Worm (Caenorhabditis elegans): ENCODE data around the gene ops-1.

Gene ops-1

DNA sequence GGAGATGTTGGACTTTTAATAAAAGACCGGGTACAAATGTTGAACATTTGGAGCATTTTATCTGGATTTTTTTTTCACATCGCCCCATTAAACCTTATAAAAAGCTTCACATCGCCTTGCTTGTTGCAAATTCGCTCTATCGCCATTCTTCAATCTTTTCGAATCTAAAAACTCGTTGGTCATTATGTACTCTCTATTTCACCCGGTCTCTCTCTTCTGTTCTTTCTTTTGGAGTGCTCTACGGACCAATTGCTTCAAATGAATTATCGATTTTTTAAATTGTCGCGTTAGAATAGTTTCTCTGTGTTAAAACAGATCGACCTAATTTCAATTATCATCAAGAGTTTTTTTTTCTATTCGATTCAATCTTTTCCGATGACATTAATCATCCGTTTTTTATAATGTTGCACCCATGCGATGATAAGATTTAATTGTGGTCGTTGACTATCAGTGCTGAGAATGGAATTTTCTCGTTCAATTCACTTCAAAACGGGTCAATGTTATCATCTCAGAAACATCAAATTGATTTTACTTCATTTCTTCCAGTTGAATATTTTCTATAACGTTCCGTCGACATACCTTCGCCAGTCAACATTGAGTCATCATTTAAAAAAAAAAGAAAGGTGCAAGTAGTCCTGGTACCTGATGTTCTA is 43.3 kb upstream of the ops-1 start:
- TF ChIP-seq ceh-18 (tag; optimal IDR thresholded peaks at IDR 0.05): no peak
- TF ChIP-seq ceh-48 (tag; optimal IDR thresholded peaks at IDR 0.05): peak; percentile 51
- peak; percentile 43 for TF ChIP-seq unc-42 (tag; optimal IDR thresholded peaks at IDR 0.05)
- TF ChIP-seq nfya-1 (tag; optimal IDR thresholded peaks at IDR 0.05): peak; percentile 22
- TF ChIP-seq ceh-31 (tag; optimal IDR thresholded peaks at IDR 0.05): peak; percentile 29

DNA sequence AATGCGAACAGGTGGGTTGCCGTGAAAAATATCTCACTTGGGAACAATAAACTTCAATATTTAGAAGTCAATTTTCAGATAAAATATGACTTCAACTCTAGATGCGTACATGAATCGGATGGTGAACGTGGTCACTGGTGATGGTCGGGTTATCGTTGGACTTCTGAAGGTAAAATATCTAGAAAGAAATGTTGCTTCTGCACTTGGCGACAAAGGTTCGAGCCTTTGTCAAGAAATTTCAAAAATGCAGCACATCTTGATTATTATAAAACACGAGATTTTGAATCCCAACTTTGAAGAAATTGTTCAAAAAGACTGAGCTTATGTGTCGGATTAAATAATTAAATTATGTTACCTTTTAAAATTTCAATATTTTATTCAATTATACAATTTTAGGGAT is 42.3 kb upstream of the ops-1 start, which contains the start of gene lsm-8:
Gene lsm-8 (plus strand): TSS at position 79 of the 400 bp plus-strand sequence.
- no peak for TF ChIP-seq nhr-11 (tag; optimal IDR thresholded peaks at IDR 0.05)
- no peak for TF ChIP-seq lim-6 (tag; optimal IDR thresholded peaks at IDR 0.05)
- TF ChIP-seq unc-42 (tag; optimal IDR thresholded peaks at IDR 0.05): no peak
- TF ChIP-seq F13H6.1 (tag; optimal IDR thresholded peaks at IDR 0.05): no peak
- no peak for TF ChIP-seq che-1 (tag; optimal IDR thresholded peaks at IDR 0.05)
- TF ChIP-seq unc-55 (GFP tag; optimal IDR thresholded peaks at IDR 0.05): no peak
- TF ChIP-seq zip-5 (tag; optimal IDR thresholded peaks at IDR 0.05): no peak
- no peak for TF ChIP-seq ref-2 (tag; optimal IDR thresholded peaks at IDR 0.05)
- TF ChIP-seq ttx-3 (tag; optimal IDR thresholded peaks at IDR 0.05): no peak
- TF ChIP-seq ets-4 (tag; optimal IDR thresholded peaks at IDR 0.05): no peak
- TF ChIP-seq ceh-19 (GFP tag; optimal IDR thresholded peaks at IDR 0.05): no peak
- no peak for TF ChIP-seq elt-4 (tag; optimal IDR thresholded peaks at IDR 0.05)
- TF ChIP-seq pqm-1 (tag; optimal IDR thresholded peaks at IDR 0.05): no peak
- TF ChIP-seq fkh-10 (GFP tag; optimal IDR thresholded peaks at IDR 0.05): no peak

DNA sequence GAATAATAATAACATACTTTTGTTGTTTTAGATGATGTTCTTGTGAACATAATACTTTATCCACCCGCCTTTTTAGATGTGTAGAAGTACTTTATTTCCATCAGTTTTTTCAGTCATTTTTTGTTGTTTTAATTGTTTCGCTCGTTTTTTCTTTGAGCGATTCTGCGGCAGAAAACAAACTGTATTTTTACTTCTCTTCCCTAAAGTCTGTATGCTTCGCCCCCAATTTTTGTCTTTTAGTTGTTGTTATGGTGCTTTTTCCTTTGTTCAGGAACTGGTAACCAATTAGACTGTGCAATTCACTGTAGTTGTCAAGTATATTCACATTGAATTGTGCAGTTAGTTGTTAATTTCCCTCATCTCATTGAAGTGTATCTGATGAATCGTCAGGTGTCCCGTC is 41.6 kb upstream of the ops-1 start:
- no peak for TF ChIP-seq ceh-19 (GFP tag; optimal IDR thresholded peaks at IDR 0.05)
- no peak for TF ChIP-seq ets-4 (tag; optimal IDR thresholded peaks at IDR 0.05)
- no peak for TF ChIP-seq rnt-1 (tag; optimal IDR thresholded peaks at IDR 0.05)
- no peak for TF ChIP-seq elt-2 (tag; optimal IDR thresholded peaks at IDR 0.05)
- no peak for TF ChIP-seq ceh-6 (GFP tag; optimal IDR thresholded peaks at IDR 0.05)
- TF ChIP-seq ceh-22 (tag; optimal IDR thresholded peaks at IDR 0.05): no peak
- TF ChIP-seq ceh-48 (tag; optimal IDR thresholded peaks at IDR 0.05): no peak
- no peak for TF ChIP-seq ztf-16 (tag; optimal IDR thresholded peaks at IDR 0.05)
- no peak for TF ChIP-seq che-1 (tag; optimal IDR thresholded peaks at IDR 0.05)
- no peak for TF ChIP-seq K02D7.2 (tag; optimal IDR thresholded peaks at IDR 0.05)
- no peak for TF ChIP-seq dve-1 (tag; optimal IDR thresholded peaks at IDR 0.05)
- no peak for TF ChIP-seq fkh-10 (GFP tag; optimal IDR thresholded peaks at IDR 0.05)
- no peak for TF ChIP-seq ceh-9 (tag; optimal IDR thresholded peaks at IDR 0.05)
- TF ChIP-seq odd-2 (tag; optimal IDR thresholded peaks at IDR 0.05): no peak
- TF ChIP-seq gmeb-2 (tag; optimal IDR thresholded peaks at IDR 0.05): no peak
- TF ChIP-seq ceh-45 (GFP tag; IDR thresholded peaks at IDR 0.05): no peak
- TF ChIP-seq Y22D7AL.16 (tag; optimal IDR thresholded peaks at IDR 0.05): no peak
- no peak for TF ChIP-seq pros-1 (tag; optimal IDR thresholded peaks at IDR 0.05)

DNA sequence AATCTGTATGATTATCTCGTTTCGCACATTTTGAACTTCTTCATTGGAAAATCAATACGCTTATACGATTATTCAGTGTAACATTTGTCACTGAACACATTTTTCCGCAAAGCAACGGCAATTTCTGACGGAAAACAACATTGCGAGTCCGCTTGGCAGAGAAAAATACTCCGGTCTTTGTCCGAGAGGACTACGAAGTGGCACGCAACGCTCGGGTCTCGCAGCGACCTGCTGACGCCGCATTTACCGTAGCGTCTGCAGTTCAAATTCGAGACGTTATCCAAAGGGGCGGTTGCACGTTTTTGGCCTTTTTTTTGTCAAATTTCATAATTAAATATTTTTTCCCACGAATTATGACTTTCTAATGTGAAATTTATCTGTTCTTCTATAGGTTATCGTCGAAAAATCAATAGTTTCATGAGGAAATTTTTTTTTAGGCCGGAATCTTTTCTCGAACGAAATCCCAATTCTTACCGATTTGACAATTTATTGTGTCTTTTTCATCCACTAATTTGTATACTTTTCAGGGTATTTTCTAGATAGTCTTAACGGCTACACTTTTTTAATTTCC is 39.6 kb upstream of the ops-1 start, which contains the start of gene sqd-1:
Gene sqd-1 (plus strand): TSS at position 521 of the 571 bp plus-strand sequence.
- TF ChIP-seq eyg-1 (tag; optimal IDR thresholded peaks at IDR 0.05) (no peak), ama-1 (optimal IDR thresholded peaks at IDR 0.05) (no peak), rnt-1 (tag; optimal IDR thresholded peaks at IDR 0.05) (peak; percentile 81), unc-55 (GFP tag; optimal IDR thresholded peaks at IDR 0.05) (peak; percentile 34), ahr-1 (tag; optimal IDR thresholded peaks at IDR 0.05) (no peak), ceh-19 (GFP tag; optimal IDR thresholded peaks at IDR 0.05) (peak; percentile 46), ceh-34 (tag; optimal IDR thresholded peaks at IDR 0.05) (peak; percentile 71), nfya-1 (tag; optimal IDR thresholded peaks at IDR 0.05) (peak; percentile 91), hlh-30 (tag; optimal IDR thresholded peaks at IDR 0.05; ENCODE audit: insufficient read depth) (peak; percentile 60), unc-3 (GFP tag; conservative IDR thresholded peaks at IDR 0.05) (no peak), unc-3 (tag; optimal IDR thresholded peaks at IDR 0.05) (no peak), pat-9 (tag; optimal IDR thresholded peaks at IDR 0.05) (peak; percentile 31), sdc-2 (tag; optimal IDR thresholded peaks at IDR 0.05) (peak; percentile 0), mec-3 (tag; optimal IDR thresholded peaks at IDR 0.05; ENCODE audit: borderline replicate concordance) (no peak), ceh-30 (tag; optimal IDR thresholded peaks at IDR 0.05) (peak; percentile 16), ceh-9 (tag; optimal IDR thresholded peaks at IDR 0.05) (no peak), fkh-6 (tag; optimal IDR thresholded peaks at IDR 0.05) (no peak), C38D4.7 (GFP tag; optimal IDR thresholded peaks at IDR 0.05) (no peak), npax-4 (tag; optimal IDR thresholded peaks at IDR 0.05) (peak; percentile 20), sox-2 (GFP tag; IDR thresholded peaks at IDR 0.05) (no peak), dve-1 (tag; optimal IDR thresholded peaks at IDR 0.05) (peak; percentile 66), K09A11.1 (tag; optimal IDR thresholded peaks at IDR 0.05; ENCODE audit: insufficient read depth) (peak; percentile 27)

Data from whole organism, late embryonic.